Fruit fly (Drosophila melanogaster) Kc167 (cell line): Measurements from ENCODE around the gene Obp19d.

Experiments used
- Sin3A ChIP-seq: fragments of >200 bp; optimal IDR thresholded peaks from 2 replicates; lab custom pipeline; 2018; ENCODE audit warnings: missing external identifiers
- h ChIP-seq: fragments of >200 bp; optimal IDR thresholded peaks from 3 replicates; lab custom pipeline; 2018; ENCODE audit warnings: missing external identifiers
- insv ChIP-seq: fragments of >200 bp; optimal IDR thresholded peaks from 3 replicates; lab custom pipeline; 2018; ENCODE audit warnings: missing external identifiers
- psq ChIP-seq: fragments of >200 bp; optimal IDR thresholded peaks from 2 replicates; lab custom pipeline; 2017; ENCODE audit warnings: missing external identifiers
- ttk ChIP-seq: sonication (Bioruptor generic); optimal IDR thresholded peaks from 2 replicates; lab custom pipeline; 2017; ENCODE audit warnings: missing external identifiers

DNA sequence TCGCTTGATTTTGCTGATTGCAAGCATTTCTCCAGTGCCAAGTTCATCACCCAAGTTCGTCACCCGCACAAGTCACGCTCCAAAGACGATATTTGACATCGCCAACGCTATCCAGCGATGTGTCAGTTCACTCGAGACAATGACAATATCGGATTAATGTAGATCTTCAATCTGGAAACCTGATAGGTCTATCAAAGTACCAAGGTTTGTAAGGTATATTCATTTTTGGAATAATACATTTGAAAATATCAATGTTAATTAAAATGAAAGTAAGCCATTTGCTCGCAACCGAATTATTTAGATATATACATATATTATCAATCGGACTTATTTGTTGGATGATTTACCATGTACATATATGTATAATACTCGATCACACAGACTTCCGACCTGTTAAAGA, 549 bp upstream of the Obp19d start, which contains the start of gene Obp19c:
- TF ChIP-seq psq (lab: Kevin White, UChicago) (no peak), insv (no peak), ttk (lab: Kevin White, UChicago) (no peak), Sin3A (lab: Kevin White, UChicago) (no peak), h (lab: Kevin White, UChicago) (no peak)
